Worm (Caenorhabditis elegans): ENCODE data around the gene Y47D7A.12.
A peak's percentile ranks its signal among the peaks of the same experiment; 100 is the strongest.

The Y47D7A.12 gene

ce11 chrV:4450523-4451089 lies 21.1 kb upstream of the Y47D7A.12 start, which contains the start of gene rft-2:
Gene rft-2, minus strand, starts transcription at chrV:4450563.
- TF ChIP-seq mcd-1 (GFP tag; IDR thresholded peaks at IDR 0.05) (peak; percentile 94), cebp-1 (GFP tag; IDR thresholded peaks at IDR 0.05) (no peak), cebp-1 (tag; optimal IDR thresholded peaks at IDR 0.05) (peak; percentile 71), efl-1 (GFP tag; optimal IDR thresholded peaks at IDR 0.05) (peak; percentile 79), sptf-2 (GFP tag; optimal IDR thresholded peaks at IDR 0.05) (no peak), snpc-1.1 (tag; optimal IDR thresholded peaks at IDR 0.05; ENCODE audit: insufficient read depth) (peak; percentile 20), akir-1 (GFP tag; optimal IDR thresholded peaks at IDR 0.05) (no peak), bed-2 (GFP tag; IDR thresholded peaks at IDR 0.05) (no peak), lin-40 (tag; optimal IDR thresholded peaks at IDR 0.05) (peak; percentile 42), ztf-25 (GFP tag; IDR thresholded peaks at IDR 0.05) (no peak), dox-1 (GFP tag; IDR thresholded peaks at IDR 0.05) (0 out of 2 replicates have a peak, but pooled peaks have one; percentile 26), him-1 (tag; optimal IDR thresholded peaks at IDR 0.05) (no peak), F23B12.7 (tag; optimal IDR thresholded peaks at IDR 0.05; ENCODE audit: insufficient read depth) (peak; percentile 15), lin-35 (GFP tag; optimal IDR thresholded peaks at IDR 0.05) (peak; percentile 56 to 92 (median 72)), nhr-80 (tag; optimal IDR thresholded peaks at IDR 0.05) (peak; percentile 19), nhr-90 (tag; optimal IDR thresholded peaks at IDR 0.05) (no peak), nfyb-1 (GFP tag; IDR thresholded peaks at IDR 0.05) (peak; percentile 41; the same call in 1 of the 2 replicates), attf-5 (GFP tag; optimal IDR thresholded peaks at IDR 0.05) (peak; percentile 25), ceh-79 (tag; optimal IDR thresholded peaks at IDR 0.05) (no peak), lin-54 (GFP tag; optimal IDR thresholded peaks at IDR 0.05) (peak; percentile 91), egrh-3 (GFP tag; IDR thresholded peaks at IDR 0.05) (no peak), hrde-1 (tag; optimal IDR thresholded peaks at IDR 0.05; ENCODE audit: borderline replicate concordance) (no peak), lsl-1 (GFP tag; optimal IDR thresholded peaks at IDR 0.05) (peak; percentile 40), B0336.3 (GFP tag; IDR thresholded peaks at IDR 0.05) (no peak), athp-1 (tag; optimal IDR thresholded peaks at IDR 0.05) (no peak), ceh-100 (GFP tag; IDR thresholded peaks at IDR 0.05) (no peak), ztf-6 (GFP tag; IDR thresholded peaks at IDR 0.05) (no peak), dpl-1 (GFP tag; optimal IDR thresholded peaks at IDR 0.05) (peak; percentile 87), mxl-1 (tag; optimal IDR thresholded peaks at IDR 0.05) (no peak)

- TF ChIP-seq efl-1 (GFP tag; optimal IDR thresholded peaks at IDR 0.05) (peak; percentile 42), F49E8.2 (tag; optimal IDR thresholded peaks at IDR 0.05; ENCODE audit: insufficient read depth) (peak; percentile 5), Y95B8A.8 (GFP tag; IDR thresholded peaks at IDR 0.05) (no peak), tbp1 (GFP tag; optimal IDR thresholded peaks at IDR 0.05) (peak; percentile 14), attf-6 (GFP tag; IDR thresholded peaks at IDR 0.05) (peak; percentile 71), pbrm-1 (GFP tag; IDR thresholded peaks at IDR 0.05) (peak; percentile 78), snpc-4 (GFP tag; optimal IDR thresholded peaks at IDR 0.05) (peak; percentile 91), snpc-4 (tag; optimal IDR thresholded peaks at IDR 0.05) (peak; percentile 35 to 96 (median 93)), lag-1 (GFP tag; IDR thresholded peaks at IDR 0.05) (no peak), ekl-4 (GFP tag; IDR thresholded peaks at IDR 0.05) (no peak), hsf-1 (GFP tag; IDR thresholded peaks at IDR 0.05) (0 out of 2 replicates have a peak, but pooled peaks have one; percentile 15), sdz-38 (tag; optimal IDR thresholded peaks at IDR 0.05) (no peak), madf-8 (GFP tag; conservative IDR thresholded peaks at IDR 0.05) (0 out of 2 replicates have a peak, but pooled peaks have one; percentile 21), snpc-1.1 (tag; optimal IDR thresholded peaks at IDR 0.05; ENCODE audit: insufficient read depth) (peak; percentile 89), lsl-1 (GFP tag; optimal IDR thresholded peaks at IDR 0.05) (peak; percentile 71), xnd-1 (tag; optimal IDR thresholded peaks at IDR 0.05) (peak; percentile 62), die-1 (tag; optimal IDR thresholded peaks at IDR 0.05) (no peak), ceh-100 (GFP tag; IDR thresholded peaks at IDR 0.05) (peak; percentile 61; the same call in 1 of the 2 replicates), madf-6 (GFP tag; IDR thresholded peaks at IDR 0.05) (peak; percentile 85), D2030.7 (GFP tag; IDR thresholded peaks at IDR 0.05) (peak; percentile 65), lin-54 (GFP tag; optimal IDR thresholded peaks at IDR 0.05) (peak; percentile 50), dox-1 (GFP tag; IDR thresholded peaks at IDR 0.05) (0 out of 2 replicates have a peak, but pooled peaks have one; percentile 38), snpc-3.4 (tag; optimal IDR thresholded peaks at IDR 0.05) (peak; percentile 74), F33H1.4 (GFP tag; IDR thresholded peaks at IDR 0.05) (peak; percentile 41; the same call in 1 of the 2 replicates)
Measured at ce11 chrV:4447637-4448036, 18.2 kb upstream of the Y47D7A.12 start.
